Fruit fly (Drosophila melanogaster) whole organism, embryonic: ENCODE results near the gene CG12299.

Experiments used
- Antp ChIP-seq: fragments of 200-800 bp; sonication (Bioruptor generic); optimal IDR thresholded peaks from 3 replicates; lab custom pipeline; 2016; ENCODE audit warnings: missing biosample characterization, missing genetic modification characterization
- Atf3 ChIP-seq: fragments of 200-800 bp; sonication (Bioruptor generic); optimal IDR thresholded peaks from 3 replicates; lab custom pipeline; 2016; ENCODE audit warnings: missing biosample characterization, missing genetic modification characterization
- BEAF-32 ChIP-seq: fragments of 200-800 bp; sonication (Bioruptor generic); optimal IDR thresholded peaks from 3 replicates; lab custom pipeline; 2017; ENCODE audit warnings: missing biosample characterization, missing genetic modification characterization, mild to moderate bottlenecking, moderate library complexity, missing genetic modification reagents
- BtbVII ChIP-seq: fragments of 200-800 bp; sonication (Bioruptor generic); optimal IDR thresholded peaks from 3 replicates; lab custom pipeline; 2017; ENCODE audit warnings: missing biosample characterization, mild to moderate bottlenecking, missing genetic modification characterization
- CG10267 ChIP-seq: fragments of 200-800 bp; sonication (Bioruptor generic); optimal IDR thresholded peaks from 2 replicates; lab custom pipeline; 2018; ENCODE audit warnings: missing biosample characterization, mild to moderate bottlenecking, missing genetic modification characterization, moderate library complexity
- CG11560 ChIP-seq: fragments of 200-800 bp; sonication (Bioruptor generic); IDR thresholded peaks from 3 replicates; pipeline ENCODE4 v1.3.6; 2022; ENCODE audit warnings: missing biosample characterization, missing genetic modification characterization
- CG12104 ChIP-seq: fragments of 200-800 bp; sonication (Bioruptor generic); optimal IDR thresholded peaks from 3 replicates; lab custom pipeline; 2016; ENCODE audit warnings: missing biosample characterization, missing genetic modification characterization
- CG12299 ChIP-seq: fragments of 200-800 bp; sonication (Bioruptor generic); optimal IDR thresholded peaks from 2 replicates; lab custom pipeline; 2018; ENCODE audit warnings: missing biosample characterization, mild to moderate bottlenecking, missing genetic modification characterization
- CG1233 ChIP-seq: fragments of 200-800 bp; sonication (Bioruptor generic); optimal IDR thresholded peaks from 4 replicates; lab custom pipeline; 2018; ENCODE audit warnings: missing biosample characterization, mild to moderate bottlenecking, missing genetic modification characterization
- CG12391 ChIP-seq: fragments of 200-800 bp; sonication (Bioruptor generic); optimal IDR thresholded peaks from 3 replicates; lab custom pipeline; 2018; ENCODE audit warnings: missing biosample characterization, mild to moderate bottlenecking, missing genetic modification characterization, moderate library complexity
- CG13287 ChIP-seq: fragments of 200-800 bp; sonication (Bioruptor generic); IDR thresholded peaks from 2 replicates; pipeline ENCODE4 v1.3.6; 2022; ENCODE audit warnings: missing biosample characterization, missing genetic modification characterization; ENCODE audit not compliant: partially characterized antibody
- CG13624 ChIP-seq: fragments of 200-800 bp; sonication (Bioruptor generic); optimal IDR thresholded peaks from 2 replicates; lab custom pipeline; 2016; ENCODE audit warnings: missing biosample characterization, missing genetic modification characterization
- CG14441 ChIP-seq: fragments of 200-800 bp; sonication (Bioruptor generic); IDR thresholded peaks from 2 replicates; pipeline ENCODE4 v1.3.6; 2022; ENCODE audit warnings: missing biosample characterization, missing genetic modification characterization
- CG14667 ChIP-seq: fragments of 200-800 bp; sonication (Bioruptor generic); IDR thresholded peaks from 2 replicates; pipeline ENCODE4 v1.3.6; 2022; ENCODE audit warnings: missing biosample characterization, missing genetic modification characterization
- CG18476 ChIP-seq: fragments of 200-800 bp; sonication (Bioruptor generic); optimal IDR thresholded peaks from 2 replicates; lab custom pipeline; 2016; ENCODE audit warnings: missing biosample characterization, mild to moderate bottlenecking, missing genetic modification characterization
- CG2120 ChIP-seq: fragments of 200-800 bp; sonication (Bioruptor generic); optimal IDR thresholded peaks from 3 replicates; lab custom pipeline; 2016; ENCODE audit warnings: missing biosample characterization, missing genetic modification characterization
- CG2129 ChIP-seq: fragments of 200-800 bp; sonication (Bioruptor generic); IDR thresholded peaks from 2 replicates; pipeline ENCODE4 v1.3.6; 2022; ENCODE audit warnings: missing biosample characterization, missing genetic modification characterization; ENCODE audit not compliant: partially characterized antibody
- CG31441 ChIP-seq: fragments of 200-800 bp; sonication (Bioruptor generic); IDR thresholded peaks from 2 replicates; pipeline ENCODE4 v1.3.6; 2022; ENCODE audit warnings: missing biosample characterization, missing genetic modification characterization
- CG32532 ChIP-seq: fragments of 200-800 bp; sonication (Bioruptor generic); IDR thresholded peaks from 2 replicates; pipeline ENCODE4 v1.3.6; 2022; ENCODE audit warnings: missing biosample characterization, missing genetic modification characterization
- CG32767 ChIP-seq: fragments of 200-800 bp; sonication (Bioruptor generic); IDR thresholded peaks from 2 replicates; pipeline ENCODE4 v1.3.6; 2022; ENCODE audit warnings: missing biosample characterization, missing genetic modification characterization
- CG33213 ChIP-seq: fragments of 200-800 bp; sonication (Bioruptor generic); optimal IDR thresholded peaks from 3 replicates; lab custom pipeline; 2016; ENCODE audit warnings: missing biosample characterization, missing genetic modification characterization
- CG4328 ChIP-seq: fragments of 200-800 bp; sonication (Bioruptor generic); optimal IDR thresholded peaks from 3 replicates; lab custom pipeline; 2017; ENCODE audit warnings: missing biosample characterization, missing genetic modification reagents, missing genetic modification characterization
- CG6272 ChIP-seq: fragments of 200-800 bp; sonication (Bioruptor generic); IDR thresholded peaks from 2 replicates; pipeline ENCODE4 v1.3.6; 2022; ENCODE audit warnings: missing biosample characterization, missing genetic modification characterization
- CG6854 ChIP-seq: fragments of 200-800 bp; sonication (Bioruptor generic); optimal IDR thresholded peaks from 3 replicates; lab custom pipeline; 2017; ENCODE audit warnings: missing biosample characterization, mild to moderate bottlenecking, missing genetic modification characterization
- CG7745 ChIP-seq: fragments of 200-800 bp; sonication (Bioruptor generic); optimal IDR thresholded peaks from 2 replicates; lab custom pipeline; 2018; ENCODE audit warnings: missing biosample characterization, mild to moderate bottlenecking, missing genetic modification characterization, moderate library complexity
- CG9437 ChIP-seq: fragments of 200-800 bp; sonication (Bioruptor generic); optimal IDR thresholded peaks from 2 replicates; lab custom pipeline; 2018; ENCODE audit warnings: missing biosample characterization, mild to moderate bottlenecking, missing genetic modification characterization
- Dfd ChIP-seq, 2 experiments: fragments of >200 bp; optimal IDR thresholded peaks; 2 replicates each; lab custom pipeline; 2017; ENCODE audit warnings: missing biosample characterization in 2 of 2, missing genetic modification characterization in 2 of 2
- H2.0 ChIP-seq: fragments of 200-800 bp; sonication (Bioruptor generic); IDR thresholded peaks from 2 replicates; pipeline ENCODE4 v1.3.6; 2022; ENCODE audit warnings: missing biosample characterization, missing genetic modification characterization
- HmgD ChIP-seq: fragments of 200-800 bp; sonication (Bioruptor generic); optimal IDR thresholded peaks from 3 replicates; lab custom pipeline; 2016; ENCODE audit warnings: missing biosample characterization, missing genetic modification characterization
- Hmr ChIP-seq: fragments of 200-800 bp; sonication (Bioruptor generic); optimal IDR thresholded peaks from 3 replicates; lab custom pipeline; 2017; ENCODE audit warnings: mild to moderate bottlenecking, missing biosample characterization, missing genetic modification reagents, missing genetic modification characterization
- Hsf ChIP-seq: fragments of 200-800 bp; sonication (Bioruptor generic); optimal IDR thresholded peaks from 3 replicates; lab custom pipeline; 2016; ENCODE audit warnings: missing biosample characterization, missing genetic modification characterization
- MBD-R2 ChIP-seq: fragments of 200-800 bp; sonication (Bioruptor generic); IDR thresholded peaks from 2 replicates; pipeline ENCODE4 v1.3.6; 2022; ENCODE audit warnings: missing biosample characterization, missing genetic modification characterization
- Mrtf ChIP-seq: fragments of 200-800 bp; sonication (Bioruptor generic); IDR thresholded peaks from 3 replicates; pipeline ENCODE4 v1.3.6; 2022; ENCODE audit warnings: missing biosample characterization, missing genetic modification characterization
- Nf-YA ChIP-seq: fragments of 200-800 bp; sonication (Bioruptor generic); IDR thresholded peaks from 2 replicates; pipeline ENCODE4 v1.3.6; 2022; ENCODE audit warnings: missing biosample characterization, missing genetic modification characterization
- Nf-YC ChIP-seq: fragments of 200-800 bp; optimal IDR thresholded peaks from 3 replicates; lab custom pipeline; 2019; ENCODE audit warnings: missing biosample characterization, mild to moderate bottlenecking, missing genetic modification characterization, moderate library complexity
- Six4 ChIP-seq: fragments of 200-800 bp; sonication (Bioruptor generic); optimal IDR thresholded peaks from 2 replicates; lab custom pipeline; 2016; ENCODE audit warnings: missing biosample characterization, missing genetic modification characterization
- Taf1 ChIP-seq: fragments of 200-800 bp; sonication (Bioruptor generic); IDR thresholded peaks from 2 replicates; pipeline ENCODE4 v1.3.6; 2022; ENCODE audit warnings: missing biosample characterization, missing genetic modification characterization
- dmrt99B ChIP-seq: fragments of 200-800 bp; sonication (Bioruptor generic); optimal IDR thresholded peaks from 2 replicates; lab custom pipeline; 2018; ENCODE audit warnings: missing biosample characterization, mild to moderate bottlenecking, missing genetic modification characterization, moderate library complexity
- eyg ChIP-seq: fragments of 200-800 bp; sonication (Bioruptor generic); optimal IDR thresholded peaks from 3 replicates; lab custom pipeline; 2016; ENCODE audit warnings: missing biosample characterization, missing genetic modification characterization
- fd102C ChIP-seq: fragments of 200-800 bp; sonication (Bioruptor generic); optimal IDR thresholded peaks from 2 replicates; lab custom pipeline; 2018; ENCODE audit warnings: missing biosample characterization, mild to moderate bottlenecking, missing genetic modification characterization, moderate library complexity
- ham ChIP-seq: fragments of 200-800 bp; sonication (Bioruptor generic); IDR thresholded peaks from 2 replicates; pipeline ENCODE4 v1.3.6; 2022; ENCODE audit warnings: missing biosample characterization, missing genetic modification characterization
- ind ChIP-seq: fragments of 200-800 bp; sonication (Bioruptor generic); optimal IDR thresholded peaks from 3 replicates; lab custom pipeline; 2016; ENCODE audit warnings: missing biosample characterization, missing genetic modification characterization
- insv ChIP-seq, 2 experiments: fragments of 200-800 bp; sonication (Bioruptor generic); optimal IDR thresholded peaks; 3 replicates each; lab custom pipeline; 2016 to 2018; ENCODE audit warnings: missing biosample characterization in 2 of 2, missing genetic modification characterization in 2 of 2
- lmd ChIP-seq: fragments of 200-800 bp; sonication (Bioruptor generic); IDR thresholded peaks from 2 replicates; pipeline ENCODE4 v1.3.6; 2022; ENCODE audit warnings: missing biosample characterization, missing genetic modification characterization
- lov ChIP-seq, 2 experiments: fragments of 200-800 bp in 1 of 2; fragments of >200 bp in 1 of 2; sonication (Bioruptor generic) in 1 of 2; IDR thresholded peaks in 1 of 2; optimal IDR thresholded peaks in 1 of 2; 2 replicates in 1 of 2; 3 replicates in 1 of 2; pipeline versions ENCODE4 v1.3.6 to Lab custom; 2017 to 2022; ENCODE audit warnings: missing biosample characterization in 1 of 2, missing genetic modification characterization in 1 of 2
- nerfin-2 ChIP-seq: fragments of 200-800 bp; sonication (Bioruptor generic); IDR thresholded peaks from 2 replicates; pipeline ENCODE4 v1.3.6; 2022; ENCODE audit warnings: missing biosample characterization, missing genetic modification characterization; ENCODE audit not compliant: partially characterized antibody
- psq ChIP-seq: fragments of 200-800 bp; sonication (Bioruptor generic); optimal IDR thresholded peaks from 2 replicates; lab custom pipeline; 2017; ENCODE audit warnings: missing biosample characterization, missing genetic modification characterization
- slbo ChIP-seq: fragments of 200-800 bp; sonication (Bioruptor generic); IDR thresholded peaks from 2 replicates; pipeline ENCODE4 v1.3.6; 2022; ENCODE audit warnings: missing biosample characterization, missing genetic modification characterization
- tio ChIP-seq: fragments of 200-800 bp; sonication (Bioruptor generic); optimal IDR thresholded peaks from 2 replicates; lab custom pipeline; 2017; ENCODE audit warnings: missing biosample characterization, missing genetic modification characterization, inconsistent platforms

Gene CG12299

DNA sequence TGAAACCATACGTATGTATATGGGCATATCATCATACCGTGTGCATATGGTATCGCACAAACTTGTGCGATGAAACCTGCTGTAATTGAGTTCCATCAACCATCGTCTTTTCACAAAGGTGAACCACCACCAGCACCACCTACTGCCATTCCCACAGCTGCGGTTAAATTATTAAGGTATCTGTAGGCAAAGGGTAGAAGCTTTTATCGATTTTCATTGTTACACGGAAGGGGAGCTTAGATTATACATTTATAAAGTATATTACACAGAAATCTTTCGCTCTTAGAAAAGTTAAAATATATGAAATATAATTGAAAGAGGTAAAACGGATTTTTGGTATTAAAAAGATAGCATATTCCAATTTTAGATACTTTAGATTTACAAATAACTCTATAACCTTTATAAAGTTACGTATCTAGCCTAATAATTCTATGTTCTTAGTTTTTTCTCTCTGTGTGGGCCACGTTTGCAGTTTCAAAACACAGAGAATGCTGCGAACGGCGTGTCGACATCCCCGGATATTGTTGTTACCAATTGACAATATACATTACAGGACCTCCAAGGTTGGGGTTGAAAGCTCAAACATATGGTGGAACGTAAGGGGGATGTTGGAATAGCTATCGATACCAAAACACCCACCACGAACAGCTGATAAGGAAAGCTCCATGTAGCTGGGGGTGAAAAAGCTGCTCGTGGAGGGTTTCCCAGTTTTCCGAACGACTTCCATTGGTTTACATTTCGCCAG lies 23.4 kb downstream of the CG12299 start, which contains the start of gene CG6495 (continued):
- TF ChIP-seq dmrt99B (tag; lab: Kevin White, UChicago) = peak; percentile 82
- no peak for TF ChIP-seq CG2129 (GFP tag; lab: Robert Waterston, UW)
- no peak for TF ChIP-seq insv (GFP tag; optimal IDR thresholded peaks at IDR 0.05; lab: Kevin White, UChicago)
- TF ChIP-seq CG31441 (GFP tag; lab: Robert Waterston, UW) = peak; percentile 80
- TF ChIP-seq BEAF-32 (GFP tag; lab: Kevin White, UChicago) = no peak
- no peak for TF ChIP-seq CG13624 (GFP tag; lab: Kevin White, UChicago)
- no peak for TF ChIP-seq Nf-YA
- TF ChIP-seq CG11560 (tag; lab: Robert Waterston, UW) = no peak
- no peak for TF ChIP-seq CG7745 (tag; lab: Kevin White, UChicago)
- TF ChIP-seq fd102C (GFP tag; lab: Kevin White, UChicago) = no peak
- 0 out of 2 replicates have a peak, but pooled peaks have one; percentile 6 for TF ChIP-seq Taf1 (GFP tag; lab: Robert Waterston, UW)
- peak; percentile 64 for TF ChIP-seq CG12299
- no peak for TF ChIP-seq psq (GFP tag; lab: Kevin White, UChicago)
- no peak for TF ChIP-seq Antp
- TF ChIP-seq Nf-YC (tag; lab: Kevin White, UChicago) = peak; percentile 55
- no peak for TF ChIP-seq CG32767 (GFP tag; lab: Robert Waterston, UW)
- 0 out of 2 replicates have a peak, but pooled peaks have one; percentile 11 for TF ChIP-seq CG14667 (GFP tag; lab: Robert Waterston, UW)
- TF ChIP-seq CG9437 (GFP tag; lab: Kevin White, UChicago) = peak; percentile 4
- TF ChIP-seq nerfin-2 (GFP tag; lab: Robert Waterston, UW) = no peak
- TF ChIP-seq CG12391 (tag; lab: Kevin White, UChicago) = peak; percentile 65
- TF ChIP-seq H2.0 (GFP tag; lab: Robert Waterston, UW) = no peak
- TF ChIP-seq lmd = peak; percentile 45; the same call in 1 of the 2 replicates
- peak; percentile 42 for TF ChIP-seq CG10267 (tag; lab: Kevin White, UChicago)
- TF ChIP-seq ham (GFP tag; lab: Robert Waterston, UW) = no peak
- no peak for TF ChIP-seq Dfd (GFP tag; optimal IDR thresholded peaks at IDR 0.05; lab: Kevin White, UChicago)
- peak; percentile 30 for TF ChIP-seq CG1233
- TF ChIP-seq Six4 (GFP tag; lab: Kevin White, UChicago) = peak; percentile 32
- TF ChIP-seq CG6854 (GFP tag; lab: Kevin White, UChicago) = peak; percentile 54
- no peak for TF ChIP-seq Mrtf
- TF ChIP-seq HmgD (GFP tag; lab: Kevin White, UChicago) = no peak
- TF ChIP-seq ind (GFP tag; lab: Kevin White, UChicago) = peak; percentile 30
- TF ChIP-seq tio = no peak
- TF ChIP-seq CG13287 (GFP tag; lab: Robert Waterston, UW) = no peak
- peak; percentile 8 for TF ChIP-seq CG4328 (GFP tag; lab: Kevin White, UChicago)
- TF ChIP-seq Hsf (GFP tag; lab: Kevin White, UChicago) = peak; percentile 15
- TF ChIP-seq lov (optimal IDR thresholded peaks at IDR 0.05; lab: Kevin White, UChicago) = no peak
- no peak for TF ChIP-seq lov (GFP tag; IDR thresholded peaks at IDR 0.05; lab: Robert Waterston, UW)
- TF ChIP-seq CG18476 (GFP tag; lab: Kevin White, UChicago) = no peak
- peak; percentile 61 for TF ChIP-seq slbo (GFP tag; lab: Robert Waterston, UW)
- peak; percentile 56; the same call in 1 of the 2 replicates for TF ChIP-seq CG32532 (GFP tag; lab: Robert Waterston, UW)
- TF ChIP-seq BtbVII (GFP tag; lab: Kevin White, UChicago) = peak; percentile 57
- TF ChIP-seq CG14441 (GFP tag; lab: Robert Waterston, UW) = peak; percentile 21; the same call in 1 of the 2 replicates
- no peak for TF ChIP-seq Atf3 (GFP tag; lab: Kevin White, UChicago)
- peak; percentile 74 for TF ChIP-seq CG2120
- no peak for TF ChIP-seq CG6272 (GFP tag; lab: Robert Waterston, UW)
- TF ChIP-seq Hmr (GFP tag; lab: Kevin White, UChicago) = peak; percentile 67
- no peak for TF ChIP-seq CG12104 (GFP tag; lab: Kevin White, UChicago)
- no peak for TF ChIP-seq eyg (GFP tag; lab: Kevin White, UChicago)
- peak; percentile 15; the same call in 1 of the 2 replicates for TF ChIP-seq MBD-R2 (GFP tag; lab: Robert Waterston, UW)
- no peak for TF ChIP-seq CG33213 (GFP tag; lab: Kevin White, UChicago)
